Fruit fly (Drosophila melanogaster) whole organism, wandering third instar larva: Measurements from ENCODE around the gene CG33791.

Experiments used
- CG32264 ChIP-seq: fragments of 200-800 bp; sonication (Bioruptor generic); optimal IDR thresholded peaks from 2 replicates; lab custom pipeline; 2016; ENCODE audit warnings: missing biosample characterization, missing genetic modification characterization
- CG9705 ChIP-seq: fragments of 200-800 bp; sonication (Bioruptor generic); optimal IDR thresholded peaks from 2 replicates; lab custom pipeline; 2018; ENCODE audit warnings: missing biosample characterization, mild to moderate bottlenecking, missing genetic modification characterization
- CrebA ChIP-seq: fragments of 200-800 bp; sonication (Bioruptor generic); optimal IDR thresholded peaks from 2 replicates; lab custom pipeline; 2016; ENCODE audit warnings: missing biosample characterization, mild to moderate bottlenecking, missing genetic modification characterization, borderline replicate concordance
- Dif ChIP-seq: fragments of 200-275, 200-300 bp; sonication (Bioruptor generic); optimal IDR thresholded peaks from 2 replicates; lab custom pipeline; 2018; ENCODE audit warnings: missing biosample characterization, missing genetic modification characterization; ENCODE audit not compliant: partially characterized antibody
- GATAd ChIP-seq: sonication (Bioruptor generic); optimal IDR thresholded peaks from 2 replicates; lab custom pipeline; 2016; ENCODE audit warnings: missing biosample characterization, missing genetic modification characterization
- HLH106 ChIP-seq: fragments of 200-800 bp; optimal IDR thresholded peaks from 3 replicates; lab custom pipeline; 2019; ENCODE audit warnings: missing biosample characterization, mild to moderate bottlenecking, missing genetic modification characterization, moderate library complexity
- Hnf4 ChIP-seq: fragments of 200-800 bp; sonication (Bioruptor generic); optimal IDR thresholded peaks from 2 replicates; lab custom pipeline; 2016; ENCODE audit warnings: missing biosample characterization, mild to moderate bottlenecking, missing genetic modification characterization
- Hr78 ChIP-seq: fragments of >200 bp; optimal IDR thresholded peaks from 2 replicates; lab custom pipeline; 2017; ENCODE audit warnings: missing biosample characterization, missing genetic modification characterization
- Mio ChIP-seq: sonication (Bioruptor generic); optimal IDR thresholded peaks from 2 replicates; lab custom pipeline; 2016; ENCODE audit warnings: missing biosample characterization, missing genetic modification characterization
- Myc ChIP-seq: fragments of >200 bp; optimal IDR thresholded peaks from 2 replicates; lab custom pipeline; 2017
- OdsH ChIP-seq: fragments of 200-800 bp; sonication (Bioruptor generic); optimal IDR thresholded peaks from 2 replicates; lab custom pipeline; 2016; ENCODE audit warnings: missing biosample characterization, mild to moderate bottlenecking, missing genetic modification characterization
- Rel ChIP-seq, 2 experiments: fragments of 200-800 bp; sonication (Bioruptor generic) in 1 of 2; optimal IDR thresholded peaks; 2 replicates in 1 of 2; 3 replicates in 1 of 2; lab custom pipeline; 2016 to 2019; ENCODE audit warnings: mild to moderate bottlenecking in 2 of 2, missing biosample characterization in 2 of 2, missing genetic modification characterization in 2 of 2, moderate library complexity in 1 of 2
- Sp1 ChIP-seq: fragments of 200-800 bp; sonication (Bioruptor generic); optimal IDR thresholded peaks from 3 replicates; lab custom pipeline; 2019; ENCODE audit warnings: missing biosample characterization, mild to moderate bottlenecking, missing genetic modification characterization, moderate library complexity
- br ChIP-seq: fragments of 200-800 bp; sonication (Bioruptor generic); optimal IDR thresholded peaks from 2 replicates; lab custom pipeline; 2016; ENCODE audit warnings: missing biosample characterization, missing genetic modification characterization
- brk ChIP-seq: fragments of 200-800 bp; sonication (Bioruptor generic); optimal IDR thresholded peaks from 2 replicates; lab custom pipeline; 2016; ENCODE audit warnings: missing biosample characterization, mild to moderate bottlenecking, missing genetic modification characterization
- dl ChIP-seq, 2 experiments: fragments of 175-275, 200-275 bp in 1 of 2; fragments of 200-275 bp in 1 of 2; sonication (Bioruptor generic); optimal IDR thresholded peaks; lab custom pipeline; 2018; ENCODE audit warnings: mild to moderate bottlenecking in 2 of 2, missing biosample characterization in 2 of 2, missing genetic modification characterization in 2 of 2, moderate library complexity in 2 of 2; ENCODE audit not compliant: partially characterized antibody in 2 of 2, insufficient read depth in 1 of 2
- dmrt93B ChIP-seq: fragments of 200-800 bp; sonication (Bioruptor generic); optimal IDR thresholded peaks from 2 replicates; lab custom pipeline; 2018; ENCODE audit warnings: missing biosample characterization, mild to moderate bottlenecking, missing genetic modification characterization
- dsf ChIP-seq: sonication (Bioruptor generic); optimal IDR thresholded peaks from 2 replicates; lab custom pipeline; 2016; ENCODE audit warnings: missing biosample characterization, missing genetic modification characterization, borderline replicate concordance
- ey ChIP-seq: fragments of 200-800 bp; sonication (Bioruptor generic); optimal IDR thresholded peaks from 2 replicates; lab custom pipeline; 2016; ENCODE audit warnings: missing biosample characterization, missing genetic modification characterization
- foxo ChIP-seq, 2 experiments: fragments of 200-800 bp; sonication (Bioruptor generic); optimal IDR thresholded peaks; 2 replicates in 1 of 2; 3 replicates in 1 of 2; lab custom pipeline; 2016 to 2017; ENCODE audit warnings: missing biosample characterization in 2 of 2, missing genetic modification characterization in 2 of 2
- fru ChIP-seq: fragments of 200-800 bp; sonication (Bioruptor generic); optimal IDR thresholded peaks from 3 replicates; lab custom pipeline; 2016; ENCODE audit warnings: missing biosample characterization, mild to moderate bottlenecking, missing genetic modification characterization
- h ChIP-seq: fragments of 200-800 bp; sonication (Bioruptor generic); optimal IDR thresholded peaks from 3 replicates; lab custom pipeline; 2016; ENCODE audit warnings: missing biosample characterization, mild to moderate bottlenecking, missing genetic modification characterization
- lola ChIP-seq: fragments of >200 bp; optimal IDR thresholded peaks from 2 replicates; lab custom pipeline; 2017; ENCODE audit warnings: missing biosample characterization, missing genetic modification characterization
- psq ChIP-seq: fragments of 200-800 bp; sonication (Bioruptor generic); optimal IDR thresholded peaks from 3 replicates; lab custom pipeline; 2017; ENCODE audit warnings: missing biosample characterization, mild to moderate bottlenecking, missing genetic modification characterization, moderate library complexity
- sage ChIP-seq: fragments of 200-800 bp; sonication (Bioruptor generic); optimal IDR thresholded peaks from 2 replicates; lab custom pipeline; 2016; ENCODE audit warnings: missing biosample characterization, mild to moderate bottlenecking, missing genetic modification characterization
- sv ChIP-seq: fragments of 200-800 bp; sonication (Bioruptor generic); optimal IDR thresholded peaks from 3 replicates; lab custom pipeline; 2016; ENCODE audit warnings: missing biosample characterization, missing genetic modification characterization
- usp ChIP-seq: fragments of >200 bp; optimal IDR thresholded peaks from 2 replicates; lab custom pipeline; 2017; ENCODE audit warnings: missing biosample characterization, missing genetic modification characterization
- woc ChIP-seq: sonication (Bioruptor generic); optimal IDR thresholded peaks from 2 replicates; lab custom pipeline; 2016; ENCODE audit warnings: missing biosample characterization, mild to moderate bottlenecking, missing genetic modification characterization

The CG33791 gene

DNA sequence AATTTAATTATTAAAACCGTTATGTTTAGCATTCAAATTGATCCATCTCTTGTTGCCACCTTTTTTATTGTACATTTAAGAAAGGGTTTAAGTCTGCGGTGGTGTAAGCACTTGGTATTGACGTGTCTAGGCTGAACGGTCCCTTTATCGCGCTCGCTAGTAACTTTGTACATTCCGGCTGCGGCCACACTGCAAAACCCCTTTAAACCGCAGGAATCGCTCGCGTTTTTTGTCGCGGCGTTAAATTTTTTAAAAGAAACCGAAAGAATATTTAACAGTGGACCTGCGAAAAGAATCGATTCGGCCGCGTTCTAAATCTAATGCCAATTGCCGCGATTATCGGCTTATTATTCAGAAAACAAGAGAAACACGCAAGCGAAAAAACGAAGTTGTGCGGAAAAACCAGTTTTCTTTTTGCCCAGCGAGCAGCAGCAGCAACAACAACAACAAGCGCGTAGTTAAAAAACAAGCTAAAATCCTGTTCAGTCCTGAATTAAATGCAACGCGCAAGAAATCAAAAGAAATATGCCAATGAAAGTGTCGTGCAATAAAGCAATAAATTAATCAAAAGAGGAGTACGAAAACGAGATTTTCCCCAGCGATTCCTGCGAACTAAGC lies 26.2 kb upstream of the CG33791 start, which contains the start of gene CG13917:
TSS of gene CG13917 (plus strand) at position 211 of the 618 bp plus-strand sequence.
- TF ChIP-seq Myc (lab: Kevin White, UChicago) (peak; percentile 32), h (GFP tag; lab: Kevin White, UChicago) (peak; percentile 13), Rel (GFP tag; optimal IDR thresholded peaks at IDR 0.05; lab: Kevin White, UChicago) (no peak), Rel (tag; optimal IDR thresholded peaks at IDR 0.05; lab: Kevin White, UChicago) (peak; percentile 76), br (GFP tag; lab: Kevin White, UChicago) (no peak)

DNA sequence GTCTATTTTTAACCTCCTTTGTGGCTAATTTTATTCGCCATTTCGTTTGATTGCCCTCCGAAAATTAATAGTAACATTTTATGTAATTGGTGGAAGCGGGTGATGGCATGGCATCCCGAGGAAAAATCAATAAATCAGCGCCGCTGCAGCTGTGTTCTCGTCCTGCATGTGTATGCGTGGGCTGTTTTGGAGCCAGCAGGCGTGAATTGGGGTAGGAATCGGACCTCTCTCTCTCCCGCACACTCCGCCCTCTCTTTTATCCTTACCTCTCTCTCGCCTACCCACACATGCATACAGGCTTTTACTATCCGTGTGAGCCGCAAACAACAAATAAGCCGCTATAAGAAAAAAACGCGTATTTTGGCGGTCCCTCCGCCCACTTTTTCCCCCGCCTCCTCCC lies 25.4 kb upstream of the CG33791 start:
- TF ChIP-seq psq (GFP tag; lab: Kevin White, UChicago), result peak; percentile 21
- no peak for TF ChIP-seq GATAd (GFP tag; lab: Kevin White, UChicago)
- no peak for TF ChIP-seq br (GFP tag; lab: Kevin White, UChicago)

DNA sequence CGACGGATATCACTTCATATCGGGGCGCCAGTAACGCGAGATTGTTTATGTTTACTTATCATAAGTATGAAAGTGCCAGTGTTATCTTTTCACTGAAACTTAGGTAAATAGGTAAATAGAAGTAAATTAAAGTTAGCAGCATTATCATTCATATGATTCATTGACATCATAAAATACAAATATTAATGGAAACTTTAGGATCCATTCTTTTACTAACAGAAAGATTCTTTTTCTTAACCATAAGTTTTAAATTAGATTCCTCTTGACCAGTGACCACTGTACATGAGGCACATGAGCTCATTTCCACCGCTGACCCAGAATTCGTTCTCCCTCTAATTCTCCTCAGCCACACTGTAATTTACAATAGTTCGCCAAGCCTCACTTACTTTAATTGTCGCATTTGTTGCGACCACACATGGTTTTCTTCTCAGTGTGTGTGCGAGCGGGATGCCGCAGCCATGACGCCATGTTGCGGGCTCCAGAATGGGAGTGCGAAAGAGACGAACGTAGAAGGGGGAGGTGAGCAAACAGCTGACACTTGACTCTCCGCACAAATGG lies 24.3 kb upstream of the CG33791 start:
- TF ChIP-seq dsf (GFP tag; lab: Kevin White, UChicago) (no peak), sage (no peak), Mio (GFP tag; lab: Kevin White, UChicago) (no peak), CrebA (GFP tag; lab: Kevin White, UChicago) (no peak), brk (GFP tag; lab: Kevin White, UChicago) (no peak), CG9705 (GFP tag; lab: Kevin White, UChicago) (no peak)

DNA sequence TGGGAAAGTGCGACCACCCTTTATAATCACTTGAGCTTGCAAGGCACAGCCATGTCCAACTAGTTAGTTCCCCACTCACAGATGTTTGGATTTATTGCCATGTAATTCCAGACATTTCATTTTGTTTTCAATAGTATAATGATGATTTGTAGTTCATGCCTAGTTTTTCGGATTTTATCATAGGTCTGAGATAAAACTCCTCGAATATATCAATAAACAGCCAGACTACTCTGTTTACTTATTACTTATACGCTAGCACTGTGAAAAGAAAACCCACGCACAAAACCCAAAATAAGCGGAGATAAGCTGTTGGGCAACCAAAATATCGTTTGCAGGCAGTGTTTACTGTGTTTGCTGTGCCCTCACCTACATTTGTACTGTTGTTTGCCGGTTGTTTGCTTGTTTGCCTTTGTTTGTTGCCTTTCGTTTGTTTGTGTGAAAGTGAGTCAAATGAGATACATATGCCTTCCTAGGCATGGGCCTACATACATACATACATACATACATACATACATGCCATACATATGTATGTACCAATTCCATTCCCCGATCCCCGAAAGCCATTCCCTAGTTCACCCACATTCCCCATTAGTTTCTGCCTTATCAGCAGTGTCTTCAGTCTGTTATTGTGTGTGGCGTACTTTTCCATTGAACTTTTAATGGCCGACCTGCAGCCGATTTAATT lies 23.4 kb upstream of the CG33791 start:
- TF ChIP-seq foxo (GFP tag; optimal IDR thresholded peaks at IDR 0.05; lab: Kevin White, UChicago) (peak in 1 of 2 experiments; percentile 9), br (GFP tag; lab: Kevin White, UChicago) (peak; percentile 38), OdsH (GFP tag; lab: Kevin White, UChicago) (peak; percentile 40), fru (peak; percentile 61), ey (GFP tag; lab: Kevin White, UChicago) (peak; percentile 3), Sp1 (GFP tag; lab: Kevin White, UChicago) (peak; percentile 40), lola (GFP tag; lab: Kevin White, UChicago) (no peak), GATAd (GFP tag; lab: Kevin White, UChicago) (no peak), Mio (GFP tag; lab: Kevin White, UChicago) (no peak), usp (GFP tag; lab: Kevin White, UChicago) (no peak), h (GFP tag; lab: Kevin White, UChicago) (peak; percentile 69), dmrt93B (peak; percentile 5), Hnf4 (GFP tag; lab: Kevin White, UChicago) (no peak), HLH106 (tag; lab: Kevin White, UChicago) (peak; percentile 16)

DNA sequence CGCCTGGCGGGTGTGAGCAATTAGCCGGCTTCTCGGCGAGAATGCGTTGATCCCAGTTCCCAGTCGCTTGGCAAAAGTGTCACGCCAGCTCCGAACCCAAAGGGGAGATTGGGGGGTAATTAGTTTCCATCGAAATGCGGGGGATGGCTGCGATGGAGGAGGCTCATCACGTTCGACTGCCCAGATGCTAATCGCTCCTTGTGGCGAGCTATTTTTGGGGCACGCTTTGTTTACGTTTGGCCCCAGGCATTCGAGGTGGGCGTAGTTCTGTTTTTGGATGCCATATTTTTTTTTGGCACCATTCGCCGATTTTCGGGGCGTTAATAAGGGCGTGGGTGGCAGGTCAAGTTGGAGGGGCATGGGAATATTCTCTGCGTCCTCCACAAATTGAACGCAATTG lies 22.6 kb upstream of the CG33791 start:
- TF ChIP-seq woc (no peak), Myc (lab: Kevin White, UChicago) (no peak), dl (GFP tag; optimal IDR thresholded peaks at IDR 0.05; lab: Kevin White, UChicago; ENCODE audit: insufficient read depth in 1 of 2, partially characterized antibody in 2 of 2) (no peak), br (GFP tag; lab: Kevin White, UChicago) (no peak)
- TF ChIP-seq, all 38 proteins: peak for 0

DNA sequence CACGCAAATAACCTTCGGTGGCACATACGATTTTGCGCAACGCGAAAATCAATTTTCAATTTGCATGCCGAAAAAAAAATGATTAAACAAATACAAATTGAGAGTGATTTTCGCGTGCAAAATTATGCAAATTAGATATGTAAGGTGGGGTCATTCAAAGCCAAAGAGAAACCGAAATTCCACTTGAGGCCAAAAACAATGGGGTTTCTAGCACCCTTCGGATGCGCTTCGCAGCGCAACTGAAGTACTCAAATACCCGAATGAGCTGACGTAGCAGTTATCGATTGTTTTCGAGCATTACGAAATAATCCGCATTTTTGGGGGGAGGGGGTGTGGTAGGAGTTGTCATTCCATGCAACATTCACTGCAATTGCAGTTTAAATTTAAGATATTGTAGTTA lies 21.9 kb upstream of the CG33791 start:
- TF ChIP-seq GATAd (GFP tag; lab: Kevin White, UChicago), result no peak
- no peak for TF ChIP-seq Sp1 (GFP tag; lab: Kevin White, UChicago)
- no peak for TF ChIP-seq h (GFP tag; lab: Kevin White, UChicago)
- no peak for TF ChIP-seq sv (GFP tag; lab: Kevin White, UChicago)
- TF ChIP-seq CG32264 (GFP tag; lab: Kevin White, UChicago), result no peak
- no peak for TF ChIP-seq Hnf4 (GFP tag; lab: Kevin White, UChicago)
- no peak for TF ChIP-seq Hr78 (GFP tag; lab: Kevin White, UChicago)
- TF ChIP-seq Dif, result no peak
- TF ChIP-seq brk (GFP tag; lab: Kevin White, UChicago), result no peak
- TF ChIP-seq ey (GFP tag; lab: Kevin White, UChicago), result no peak
- TF ChIP-seq usp (GFP tag; lab: Kevin White, UChicago), result no peak
- no peak for TF ChIP-seq br (GFP tag; lab: Kevin White, UChicago)
- TF ChIP-seq, all 38 proteins: peak for 0
